Worm (Caenorhabditis elegans) whole organism, L2 larva: Measurements from ENCODE around the gene mbk-2.

ENCODE experiments used
- F13H6.1 ChIP-seq: sonication (generic microtip); optimal IDR thresholded peaks from 2 replicates; lab custom pipeline; 2016; ENCODE audit warnings: missing genetic modification characterization, missing compliant biosample characterization
- R02D3.7 ChIP-seq: fragments of 150-350 bp; optimal IDR thresholded peaks from 2 replicates; lab custom pipeline; 2014; ENCODE audit warnings: missing biosample characterization, missing genetic modification characterization
- Y55F3AM.14 ChIP-seq: fragments of 200-800 bp; sonication (Bioruptor generic); optimal IDR thresholded peaks from 2 replicates; lab custom pipeline; 2018; ENCODE audit warnings: mild to moderate bottlenecking, missing genetic modification characterization, missing compliant biosample characterization
- aly-2 ChIP-seq: fragments of 150-350 bp; optimal IDR thresholded peaks from 2 replicates; lab custom pipeline; 2014; ENCODE audit warnings: missing biosample characterization, missing genetic modification characterization
- ama-1 ChIP-seq: fragments of 150-350 bp; optimal IDR thresholded peaks from 2 replicates; lab custom pipeline; 2018; ENCODE audit warnings: inconsistent platforms
- blmp-1 ChIP-seq: sonication (generic microtip); optimal IDR thresholded peaks from 2 replicates; lab custom pipeline; 2017; ENCODE audit warnings: missing genetic modification characterization, mild to moderate bottlenecking, missing compliant biosample characterization, antibody characterized with exemption, moderate library complexity; ENCODE audit not compliant: insufficient read depth
- crh-2 ChIP-seq: sonication (generic microtip); optimal IDR thresholded peaks from 2 replicates; lab custom pipeline; 2017; ENCODE audit warnings: missing biosample characterization, missing genetic modification characterization
- dmd-4 ChIP-seq: sonication (generic microtip); optimal IDR thresholded peaks from 2 replicates; lab custom pipeline; 2017; ENCODE audit warnings: missing biosample characterization, missing genetic modification characterization
- egl-27 ChIP-seq: sonication (generic microtip); optimal IDR thresholded peaks from 3 replicates; lab custom pipeline; 2017; ENCODE audit warnings: missing biosample characterization, missing genetic modification reagents, missing genetic modification characterization
- elt-3 ChIP-seq: sonication (generic microtip); optimal IDR thresholded peaks from 2 replicates; lab custom pipeline; 2017; ENCODE audit warnings: missing biosample characterization, missing genetic modification characterization
- fos-1 ChIP-seq: fragments of 150-350 bp; optimal IDR thresholded peaks from 2 replicates; lab custom pipeline; 2014; ENCODE audit warnings: missing biosample characterization, missing genetic modification characterization
- mab-5 ChIP-seq: fragments of 150-350 bp; optimal IDR thresholded peaks from 2 replicates; lab custom pipeline; 2014; ENCODE audit warnings: missing biosample characterization, missing genetic modification characterization
- mbf-1 ChIP-seq: sonication (generic microtip); optimal IDR thresholded peaks from 2 replicates; lab custom pipeline; 2017; ENCODE audit warnings: missing biosample characterization, missing genetic modification characterization
- mdl-1 ChIP-seq, 2 experiments: fragments of 150-350 bp in 1 of 2; sonication (generic microtip) in 1 of 2; optimal IDR thresholded peaks; 2 replicates each; lab custom pipeline; 2017; ENCODE audit warnings: missing biosample characterization in 2 of 2, missing genetic modification characterization in 2 of 2
- nhr-129 ChIP-seq: fragments of 150-350 bp; optimal IDR thresholded peaks from 2 replicates; lab custom pipeline; 2014; ENCODE audit warnings: missing biosample characterization, missing genetic modification characterization
- nhr-23 ChIP-seq: fragments of 150-350 bp; optimal IDR thresholded peaks from 2 replicates; lab custom pipeline; 2014; ENCODE audit warnings: missing biosample characterization, missing genetic modification reagents, missing genetic modification characterization
- nhr-25 ChIP-seq: fragments of 150-350 bp; sonication (generic microtip); optimal IDR thresholded peaks from 3 replicates; lab custom pipeline; 2014; ENCODE audit warnings: missing biosample characterization, missing genetic modification characterization
- nhr-6 ChIP-seq: fragments of 150-350 bp; optimal IDR thresholded peaks from 2 replicates; lab custom pipeline; 2014; ENCODE audit warnings: missing biosample characterization, missing genetic modification characterization
- peb-1 ChIP-seq: fragments of 150-350 bp; optimal IDR thresholded peaks from 2 replicates; lab custom pipeline; 2014; ENCODE audit warnings: missing biosample characterization, missing genetic modification characterization
- sem-4 ChIP-seq: fragments of 150-350 bp; optimal IDR thresholded peaks from 2 replicates; lab custom pipeline; 2014; ENCODE audit warnings: missing biosample characterization, missing genetic modification reagents, missing genetic modification characterization
- sma-3 ChIP-seq: sonication (generic microtip); optimal IDR thresholded peaks from 2 replicates; lab custom pipeline; 2016; ENCODE audit warnings: missing genetic modification reagents, missing genetic modification characterization, missing compliant biosample characterization
- sma-9 ChIP-seq, 2 experiments: fragments of 150-350 bp in 1 of 2; sonication (generic microtip) in 1 of 2; optimal IDR thresholded peaks; 2 replicates each; lab custom pipeline; 2014 to 2016; ENCODE audit warnings: missing genetic modification characterization in 2 of 2, mild to moderate bottlenecking in 1 of 2, missing biosample characterization in 1 of 2, missing compliant biosample characterization in 1 of 2, missing genetic modification reagents in 1 of 2, moderate library complexity in 1 of 2
- snpc-4 ChIP-seq: fragments of 150-350 bp; optimal IDR thresholded peaks from 2 replicates; lab custom pipeline; 2014; ENCODE audit warnings: missing biosample characterization, missing genetic modification characterization
- unc-39 ChIP-seq: fragments of 150-350 bp; optimal IDR thresholded peaks from 2 replicates; lab custom pipeline; 2014; ENCODE audit warnings: missing biosample characterization, missing genetic modification characterization
- unc-62 ChIP-seq: fragments of 150-350 bp; optimal IDR thresholded peaks from 2 replicates; lab custom pipeline; 2014; ENCODE audit warnings: missing biosample characterization, missing genetic modification reagents, missing genetic modification characterization
- zag-1 ChIP-seq: fragments of 150-350 bp; optimal IDR thresholded peaks from 2 replicates; lab custom pipeline; 2014; ENCODE audit warnings: missing biosample characterization, missing genetic modification characterization
- ztf-11 ChIP-seq: sonication (generic microtip); optimal IDR thresholded peaks from 2 replicates; lab custom pipeline; 2017; ENCODE audit warnings: missing biosample characterization, missing genetic modification characterization
- ztf-4 ChIP-seq: fragments of 150-350 bp; optimal IDR thresholded peaks from 2 replicates; lab custom pipeline; 2014; ENCODE audit warnings: missing biosample characterization, missing genetic modification characterization

mbk-2 gene

ce11 chrIV:13080861-13081260, 71.9 kb downstream of the mbk-2 start:
- TF ChIP-seq sma-3 (GFP tag; lab: Kevin White, UChicago) (no peak), nhr-129 (tag; lab: Kevin White, UChicago) (peak; percentile 19)
- TF ChIP-seq, all 48 proteins: peak for 1

- no peak for TF ChIP-seq zag-1 (tag; lab: Kevin White, UChicago)
- TF ChIP-seq nhr-129 (tag; lab: Kevin White, UChicago) = peak; percentile 38
- no peak for TF ChIP-seq peb-1 (tag; lab: Kevin White, UChicago)
- TF ChIP-seq egl-27 (tag; lab: Kevin White, UChicago) = no peak
- no peak for TF ChIP-seq crh-2 (tag; lab: Kevin White, UChicago)
- no peak for TF ChIP-seq ztf-4 (tag; lab: Kevin White, UChicago)
- no peak for TF ChIP-seq blmp-1 (tag; lab: Kevin White, UChicago)
- no peak for TF ChIP-seq nhr-23
- no peak for TF ChIP-seq unc-62 (GFP tag; lab: Kevin White, UChicago)
- no peak for TF ChIP-seq ama-1 (lab: Kevin White, UChicago)
- TF ChIP-seq sem-4 (tag; lab: Kevin White, UChicago) = peak; percentile 10
- no peak for TF ChIP-seq fos-1 (tag; lab: Kevin White, UChicago)
- TF ChIP-seq mdl-1 (tag; optimal IDR thresholded peaks at IDR 0.05; lab: Kevin White, UChicago) = no peak
- peak; percentile 19 for TF ChIP-seq nhr-25
- TF ChIP-seq F13H6.1 (tag; lab: Kevin White, UChicago) = no peak
- no peak for TF ChIP-seq nhr-6
These were observed 73.1 kb downstream of the mbk-2 start for ce11 chrIV:13082106-13082505.

ce11 chrIV:13082836-13083763, 74.1 kb downstream of the mbk-2 start:
- TF ChIP-seq ama-1 (lab: Kevin White, UChicago) (peak; percentile 22), nhr-6 (peak; percentile 12), egl-27 (tag; lab: Kevin White, UChicago) (no peak), sma-9 (GFP tag; optimal IDR thresholded peaks at IDR 0.05; lab: Kevin White, UChicago) (no peak), sma-9 (tag; optimal IDR thresholded peaks at IDR 0.05; lab: Kevin White, UChicago) (no peak), ztf-4 (tag; lab: Kevin White, UChicago) (peak; percentile 77), peb-1 (tag; lab: Kevin White, UChicago) (no peak), Y55F3AM.14 (GFP tag; lab: Kevin White, UChicago) (no peak), sma-3 (GFP tag; lab: Kevin White, UChicago) (peak; percentile 66), dmd-4 (tag; lab: Kevin White, UChicago) (no peak), F13H6.1 (tag; lab: Kevin White, UChicago) (peak; percentile 17), aly-2 (no peak), nhr-25 (peak; percentile 92), elt-3 (tag; lab: Kevin White, UChicago) (no peak), unc-39 (tag; lab: Kevin White, UChicago) (no peak), mab-5 (tag; lab: Kevin White, UChicago) (no peak), R02D3.7 (tag; lab: Kevin White, UChicago) (no peak), ztf-11 (no peak), mbf-1 (tag; lab: Kevin White, UChicago) (no peak), snpc-4 (no peak), blmp-1 (tag; lab: Kevin White, UChicago) (no peak)
